Worm (Caenorhabditis elegans): ENCODE data around the gene Y38H6C.16.
"Not testable (repeated sequence)": the region's sequence is repeated elsewhere in the genome, so short reads cannot be mapped to it uniquely, and the experiment has no call there.

Gene Y38H6C.16

ce11 chrV:20539055-20539454 is at the start of gene Y38H6C.16:
TSS of gene Y38H6C.16 (minus strand) at chrV:20539347.
- no peak for TF ChIP-seq unc-62 (GFP tag; optimal IDR thresholded peaks at IDR 0.05)

ce11 chrV:20580511-20581040 is 41.4 kb upstream of the Y38H6C.16 start, which contains the start of gene F26F2.7:
TSS of gene F26F2.7 (plus strand) at chrV:20580990.
- TF ChIP-seq unc-62 (GFP tag; optimal IDR thresholded peaks at IDR 0.05): no peak

ce11 chrV:20579534-20579933 is 40.4 kb upstream of the Y38H6C.16 start, which contains the start of gene F26F2.8:
TSS of gene F26F2.8 (plus strand) at chrV:20579546.
- no peak for TF ChIP-seq unc-62 (GFP tag; optimal IDR thresholded peaks at IDR 0.05)

- TF ChIP-seq unc-62 (GFP tag; optimal IDR thresholded peaks at IDR 0.05): no peak
These were observed 35.7 kb upstream of the Y38H6C.16 start for ce11 chrV:20574872-20575271.

ce11 chrV:20574314-20574713 is 35.2 kb upstream of the Y38H6C.16 start, which contains the start of gene clec-263:
TSS of gene clec-263 (plus strand) at chrV:20574614.
- TF ChIP-seq unc-62 (GFP tag; optimal IDR thresholded peaks at IDR 0.05): no peak

ce11 chrV:20573392-20573791 is 34.2 kb upstream of the Y38H6C.16 start, which contains the start of gene F26F2.5:
TSS of gene F26F2.5 (plus strand) at chrV:20573692.
- no peak for TF ChIP-seq unc-62 (GFP tag; optimal IDR thresholded peaks at IDR 0.05)

- not testable (repeated sequence) for TF ChIP-seq unc-62 (GFP tag; optimal IDR thresholded peaks at IDR 0.05)
These were observed 29.8 kb upstream of the Y38H6C.16 start, which contains the start of gene F26F2.4 for ce11 chrV:20568995-20569394. TSS of gene F26F2.4 (plus strand) at chrV:20569295.

ce11 chrV:20566454-20566853 is 27.3 kb upstream of the Y38H6C.16 start, which contains the start of gene F26F2.3:
TSS of gene F26F2.3 (minus strand) at chrV:20566554.
- no peak for TF ChIP-seq unc-62 (GFP tag; optimal IDR thresholded peaks at IDR 0.05)

ce11 chrV:20564054-20564453 is 24.9 kb upstream of the Y38H6C.16 start, which contains the start of gene F26F2.13:
TSS of gene F26F2.13 (plus strand) at chrV:20564354.
- TF ChIP-seq unc-62 (GFP tag; optimal IDR thresholded peaks at IDR 0.05): not testable (repeated sequence)

- no peak for TF ChIP-seq unc-62 (GFP tag; optimal IDR thresholded peaks at IDR 0.05)
These were observed 22.6 kb upstream of the Y38H6C.16 start, which contains the start of gene F26F2.1 for ce11 chrV:20561795-20562194. TSS of gene F26F2.1 (minus strand) at chrV:20561895.

- no peak for TF ChIP-seq unc-62 (GFP tag; optimal IDR thresholded peaks at IDR 0.05)
These were observed 19.1 kb upstream of the Y38H6C.16 start, which contains the start of gene abf-4 for ce11 chrV:20558270-20558669. TSS of gene abf-4 (minus strand) at chrV:20558370.

- TF ChIP-seq unc-62 (GFP tag; optimal IDR thresholded peaks at IDR 0.05): no peak
These were observed 17.1 kb upstream of the Y38H6C.16 start, which contains the start of gene Y38H6C.23 for ce11 chrV:20556260-20556659. TSS of gene Y38H6C.23 (minus strand) at chrV:20556360.

ce11 chrV:20555120-20555519 is 16.0 kb upstream of the Y38H6C.16 start, which contains the start of gene Y38H6C.21:
TSS of gene Y38H6C.21 (minus strand) at chrV:20555267.
- TF ChIP-seq unc-62 (GFP tag; optimal IDR thresholded peaks at IDR 0.05): no peak

ce11 chrV:20552971-20553370 is 13.8 kb upstream of the Y38H6C.16 start, which contains the start of gene vmo-1:
TSS of gene vmo-1 (minus strand) at chrV:20553071.
- TF ChIP-seq unc-62 (GFP tag; optimal IDR thresholded peaks at IDR 0.05): no peak

- no peak for TF ChIP-seq unc-62 (GFP tag; optimal IDR thresholded peaks at IDR 0.05)
These were observed 11.9 kb upstream of the Y38H6C.16 start, which contains the start of gene Y38H6C.20 for ce11 chrV:20551096-20551495. TSS of gene Y38H6C.20 (minus strand) at chrV:20551196.

- TF ChIP-seq unc-62 (GFP tag; optimal IDR thresholded peaks at IDR 0.05): no peak
These were observed 7.9 kb upstream of the Y38H6C.16 start, which contains the start of gene Y38H6C.18 for ce11 chrV:20547048-20547447. TSS of gene Y38H6C.18 (minus strand) at chrV:20547148.

ce11 chrV:20545742-20546141 is 6.6 kb upstream of the Y38H6C.16 start:
- TF ChIP-seq unc-62 (GFP tag; optimal IDR thresholded peaks at IDR 0.05): no peak
